Worm (Caenorhabditis elegans) whole organism, mixed stage, embryonic: ENCODE data around the gene exc-12.

Source experiments
- bed-3 ChIP-seq: fragments of 200-800 bp; sonication (Bioruptor generic); optimal IDR thresholded peaks from 3 replicates; lab custom pipeline; 2018; ENCODE audit warnings: mild to moderate bottlenecking, missing genetic modification characterization, moderate library complexity, missing compliant biosample characterization
- blmp-1 ChIP-seq: fragments of 150-350 bp; optimal IDR thresholded peaks from 2 replicates; lab custom pipeline; 2014; ENCODE audit warnings: missing biosample characterization, missing genetic modification characterization
- lsy-2 ChIP-seq: fragments of 150-350 bp; optimal IDR thresholded peaks from 2 replicates; lab custom pipeline; 2014; ENCODE audit warnings: missing biosample characterization, missing genetic modification characterization
- mab-5 ChIP-seq: fragments of 150-350 bp; optimal IDR thresholded peaks from 2 replicates; lab custom pipeline; 2014; ENCODE audit warnings: missing biosample characterization, missing genetic modification characterization
- mep-1 ChIP-seq: fragments of 150-350 bp; optimal IDR thresholded peaks from 2 replicates; lab custom pipeline; 2017; ENCODE audit warnings: missing biosample characterization, missing genetic modification reagents, missing genetic modification characterization, inconsistent platforms
- nhr-2 ChIP-seq: fragments of 150-350 bp; optimal IDR thresholded peaks from 2 replicates; lab custom pipeline; 2014; ENCODE audit warnings: missing biosample characterization, missing genetic modification characterization
- nhr-237 ChIP-seq: fragments of 150-350 bp; optimal IDR thresholded peaks from 2 replicates; lab custom pipeline; 2014; ENCODE audit warnings: missing biosample characterization, missing genetic modification characterization
- nhr-28 ChIP-seq: fragments of 150-350 bp; optimal IDR thresholded peaks from 2 replicates; lab custom pipeline; 2014; ENCODE audit warnings: missing biosample characterization, missing genetic modification characterization
- nhr-76 ChIP-seq: sonication (generic microtip); optimal IDR thresholded peaks from 2 replicates; lab custom pipeline; 2017; ENCODE audit warnings: missing biosample characterization, missing genetic modification characterization
- tbx-8 ChIP-seq: fragments of 200-800 bp; sonication (Bioruptor generic); optimal IDR thresholded peaks from 2 replicates; lab custom pipeline; 2018; ENCODE audit warnings: mild to moderate bottlenecking, missing genetic modification characterization, moderate library complexity, missing compliant biosample characterization
- unc-62 ChIP-seq: fragments of 150-350 bp; optimal IDR thresholded peaks from 2 replicates; lab custom pipeline; 2014; ENCODE audit warnings: missing biosample characterization, missing genetic modification reagents, missing genetic modification characterization

ce11 chrIII:13524021-13524420, 46.2 kb downstream of the exc-12 start, which contains the start of gene pod-1:
- TF ChIP-seq blmp-1 (tag; lab: Kevin White, UChicago) (no peak), nhr-76 (no peak), nhr-2 (tag; lab: Kevin White, UChicago) (no peak), tbx-8 (GFP tag; lab: Kevin White, UChicago) (no peak), mab-5 (tag; lab: Kevin White, UChicago) (no peak), mep-1 (tag; lab: Kevin White, UChicago) (no peak), unc-62 (GFP tag; lab: Kevin White, UChicago) (no peak), nhr-28 (tag; lab: Kevin White, UChicago) (no peak), nhr-237 (no peak), bed-3 (no peak), lsy-2 (no peak)
